Worm (Caenorhabditis elegans) whole organism, early embryonic: ENCODE measurements around the gene K12H6.12.

Experiments
- ama-1 ChIP-seq: fragments of 150-350 bp; optimal IDR thresholded peaks from 2 replicates; lab custom pipeline; 2014
- hmg-4 ChIP-seq: fragments of 200-800 bp; sonication (Bioruptor generic); optimal IDR thresholded peaks from 2 replicates; lab custom pipeline; 2018; ENCODE audit warnings: mild to moderate bottlenecking, missing genetic modification characterization, missing compliant biosample characterization
- sea-1 ChIP-seq: fragments of 200-800 bp; sonication (Bioruptor generic); conservative IDR thresholded peaks from 2 replicates; pipeline ENCODE4 v1.3.6; 2022; ENCODE audit warnings: missing genetic modification characterization, missing compliant biosample characterization

- no peak for TF ChIP-seq ama-1 (lab: Kevin White, UChicago)
- TF ChIP-seq hmg-4 (GFP tag; lab: Kevin White, UChicago) = no peak
- TF ChIP-seq sea-1 (GFP tag; lab: Robert Waterston, UW) = no peak
Observed at ce11 chrII:2841529-2841928, 33.6 kb downstream of the K12H6.12 start, which contains the start of gene Y110A2AL.6.
